Worm (Caenorhabditis elegans) whole organism, L2 larva: ENCODE measurements around the gene F28C6.9.

Source experiments
- C34F6.9 ChIP-seq: fragments of 150-350 bp; optimal IDR thresholded peaks from 2 replicates; lab custom pipeline; 2014; ENCODE audit warnings: missing biosample characterization, missing genetic modification characterization
- R02D3.7 ChIP-seq: fragments of 150-350 bp; optimal IDR thresholded peaks from 2 replicates; lab custom pipeline; 2014; ENCODE audit warnings: missing biosample characterization, missing genetic modification characterization
- Y55F3AM.14 ChIP-seq: fragments of 200-800 bp; sonication (Bioruptor generic); optimal IDR thresholded peaks from 2 replicates; lab custom pipeline; 2018; ENCODE audit warnings: mild to moderate bottlenecking, missing genetic modification characterization, missing compliant biosample characterization
- ZK546.5 ChIP-seq: sonication (generic microtip); optimal IDR thresholded peaks from 2 replicates; lab custom pipeline; 2017; ENCODE audit warnings: missing biosample characterization, missing genetic modification characterization
- alr-1 ChIP-seq: fragments of 150-350 bp; optimal IDR thresholded peaks from 2 replicates; lab custom pipeline; 2014; ENCODE audit warnings: missing biosample characterization, missing genetic modification characterization
- aly-2 ChIP-seq: fragments of 150-350 bp; optimal IDR thresholded peaks from 2 replicates; lab custom pipeline; 2014; ENCODE audit warnings: missing biosample characterization, missing genetic modification characterization
- blmp-1 ChIP-seq: sonication (generic microtip); optimal IDR thresholded peaks from 2 replicates; lab custom pipeline; 2017; ENCODE audit warnings: missing genetic modification characterization, mild to moderate bottlenecking, missing compliant biosample characterization, antibody characterized with exemption, moderate library complexity; ENCODE audit not compliant: insufficient read depth
- ceh-16 ChIP-seq: fragments of 150-350 bp; optimal IDR thresholded peaks from 2 replicates; lab custom pipeline; 2014; ENCODE audit warnings: missing biosample characterization, missing genetic modification characterization
- crh-2 ChIP-seq: sonication (generic microtip); optimal IDR thresholded peaks from 2 replicates; lab custom pipeline; 2017; ENCODE audit warnings: missing biosample characterization, missing genetic modification characterization
- dmd-4 ChIP-seq: sonication (generic microtip); optimal IDR thresholded peaks from 2 replicates; lab custom pipeline; 2017; ENCODE audit warnings: missing biosample characterization, missing genetic modification characterization
- egl-27 ChIP-seq: sonication (generic microtip); optimal IDR thresholded peaks from 3 replicates; lab custom pipeline; 2017; ENCODE audit warnings: missing biosample characterization, missing genetic modification reagents, missing genetic modification characterization
- elt-1 ChIP-seq: fragments of 150-350 bp; optimal IDR thresholded peaks from 2 replicates; lab custom pipeline; 2014; ENCODE audit warnings: missing biosample characterization, missing genetic modification characterization
- fos-1 ChIP-seq: fragments of 150-350 bp; optimal IDR thresholded peaks from 2 replicates; lab custom pipeline; 2014; ENCODE audit warnings: missing biosample characterization, missing genetic modification characterization
- gmeb-1 ChIP-seq: fragments of 150-350 bp; optimal IDR thresholded peaks from 2 replicates; lab custom pipeline; 2014; ENCODE audit warnings: missing biosample characterization, missing genetic modification characterization
- lin-13 ChIP-seq: fragments of 150-350 bp; optimal IDR thresholded peaks from 2 replicates; lab custom pipeline; 2014; ENCODE audit warnings: missing biosample characterization, missing genetic modification reagents, missing genetic modification characterization
- lin-39 ChIP-seq: fragments of 150-350 bp; optimal IDR thresholded peaks from 2 replicates; lab custom pipeline; 2014; ENCODE audit warnings: missing biosample characterization, missing genetic modification reagents, missing genetic modification characterization
- lsy-2 ChIP-seq, 2 experiments: fragments of 150-350 bp in 1 of 2; sonication (generic microtip) in 1 of 2; optimal IDR thresholded peaks; 2 replicates each; lab custom pipeline; 2014 to 2017; ENCODE audit warnings: missing biosample characterization in 2 of 2, missing genetic modification characterization in 2 of 2
- mab-5 ChIP-seq: fragments of 150-350 bp; optimal IDR thresholded peaks from 2 replicates; lab custom pipeline; 2014; ENCODE audit warnings: missing biosample characterization, missing genetic modification characterization
- mdl-1 ChIP-seq, 2 experiments: fragments of 150-350 bp in 1 of 2; sonication (generic microtip) in 1 of 2; optimal IDR thresholded peaks; 2 replicates each; lab custom pipeline; 2017; ENCODE audit warnings: missing biosample characterization in 2 of 2, missing genetic modification characterization in 2 of 2
- nhr-10 ChIP-seq: sonication (generic microtip); optimal IDR thresholded peaks from 2 replicates; lab custom pipeline; 2017; ENCODE audit warnings: missing biosample characterization, missing genetic modification characterization
- nhr-11 ChIP-seq: fragments of 150-350 bp; optimal IDR thresholded peaks from 2 replicates; lab custom pipeline; 2014; ENCODE audit warnings: missing biosample characterization, missing genetic modification characterization
- nhr-129 ChIP-seq: fragments of 150-350 bp; optimal IDR thresholded peaks from 2 replicates; lab custom pipeline; 2014; ENCODE audit warnings: missing biosample characterization, missing genetic modification characterization
- nhr-21 ChIP-seq: fragments of 150-350 bp; optimal IDR thresholded peaks from 2 replicates; lab custom pipeline; 2014; ENCODE audit warnings: missing biosample characterization, missing genetic modification characterization
- nhr-23 ChIP-seq: fragments of 150-350 bp; optimal IDR thresholded peaks from 2 replicates; lab custom pipeline; 2014; ENCODE audit warnings: missing biosample characterization, missing genetic modification reagents, missing genetic modification characterization
- nhr-237 ChIP-seq: fragments of 150-350 bp; optimal IDR thresholded peaks from 2 replicates; lab custom pipeline; 2014; ENCODE audit warnings: missing biosample characterization, missing genetic modification characterization
- nhr-77 ChIP-seq: fragments of 150-350 bp; optimal IDR thresholded peaks from 2 replicates; lab custom pipeline; 2014; ENCODE audit warnings: missing biosample characterization, missing genetic modification characterization
- peb-1 ChIP-seq: fragments of 150-350 bp; optimal IDR thresholded peaks from 2 replicates; lab custom pipeline; 2014; ENCODE audit warnings: missing biosample characterization, missing genetic modification characterization
- sem-4 ChIP-seq: fragments of 150-350 bp; optimal IDR thresholded peaks from 2 replicates; lab custom pipeline; 2014; ENCODE audit warnings: missing biosample characterization, missing genetic modification reagents, missing genetic modification characterization
- skn-1 ChIP-seq: sonication (generic microtip); optimal IDR thresholded peaks from 2 replicates; lab custom pipeline; 2017; ENCODE audit warnings: missing biosample characterization, missing genetic modification characterization
- sma-3 ChIP-seq: sonication (generic microtip); optimal IDR thresholded peaks from 2 replicates; lab custom pipeline; 2016; ENCODE audit warnings: missing genetic modification reagents, missing genetic modification characterization, missing compliant biosample characterization
- snpc-4 ChIP-seq: fragments of 150-350 bp; optimal IDR thresholded peaks from 2 replicates; lab custom pipeline; 2014; ENCODE audit warnings: missing biosample characterization, missing genetic modification characterization
- unc-39 ChIP-seq: fragments of 150-350 bp; optimal IDR thresholded peaks from 2 replicates; lab custom pipeline; 2014; ENCODE audit warnings: missing biosample characterization, missing genetic modification characterization
- unc-55 ChIP-seq: fragments of 150-350 bp; sonication (generic microtip); optimal IDR thresholded peaks from 3 replicates; lab custom pipeline; 2014; ENCODE audit warnings: missing biosample characterization, missing genetic modification reagents, missing genetic modification characterization
- unc-62 ChIP-seq: fragments of 150-350 bp; optimal IDR thresholded peaks from 2 replicates; lab custom pipeline; 2014; ENCODE audit warnings: missing biosample characterization, missing genetic modification reagents, missing genetic modification characterization
- zag-1 ChIP-seq: fragments of 150-350 bp; optimal IDR thresholded peaks from 2 replicates; lab custom pipeline; 2014; ENCODE audit warnings: missing biosample characterization, missing genetic modification characterization
- ztf-11 ChIP-seq: sonication (generic microtip); optimal IDR thresholded peaks from 2 replicates; lab custom pipeline; 2017; ENCODE audit warnings: missing biosample characterization, missing genetic modification characterization

F28C6.9 gene

DNA sequence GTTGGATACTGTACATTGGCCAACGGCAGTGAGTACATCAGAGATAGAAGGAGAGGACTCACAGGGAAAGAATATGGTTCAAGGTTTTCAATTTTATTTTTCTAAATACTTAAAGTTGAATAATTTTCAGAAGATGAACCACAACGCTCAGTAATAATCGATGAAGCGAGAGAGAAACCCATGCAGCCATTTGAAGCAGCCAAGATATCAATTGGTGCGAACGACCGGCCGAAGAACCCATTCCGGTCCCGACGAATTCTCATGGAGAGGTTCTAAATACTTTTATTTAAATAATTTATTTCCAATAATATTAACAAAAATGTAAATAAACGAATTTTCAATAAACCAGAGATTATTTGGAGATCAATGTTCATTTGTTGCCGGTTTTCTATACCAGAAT is 9.8 kb downstream of the F28C6.9 start, which contains the start of gene pigg-1:
Gene pigg-1, minus strand, starts transcription at position 101 of the 400 bp plus-strand sequence.
- TF ChIP-seq alr-1 (tag; lab: Kevin White, UChicago) (no peak), dmd-4 (tag; lab: Kevin White, UChicago) (no peak), ZK546.5 (tag; lab: Kevin White, UChicago) (no peak), mab-5 (tag; lab: Kevin White, UChicago) (no peak), gmeb-1 (no peak), lin-13 (GFP tag; lab: Kevin White, UChicago) (no peak), sma-3 (GFP tag; lab: Kevin White, UChicago) (no peak), nhr-10 (tag; lab: Kevin White, UChicago) (no peak), nhr-21 (tag; lab: Kevin White, UChicago) (no peak)
- TF ChIP-seq, all 48 proteins: peak for 0

DNA sequence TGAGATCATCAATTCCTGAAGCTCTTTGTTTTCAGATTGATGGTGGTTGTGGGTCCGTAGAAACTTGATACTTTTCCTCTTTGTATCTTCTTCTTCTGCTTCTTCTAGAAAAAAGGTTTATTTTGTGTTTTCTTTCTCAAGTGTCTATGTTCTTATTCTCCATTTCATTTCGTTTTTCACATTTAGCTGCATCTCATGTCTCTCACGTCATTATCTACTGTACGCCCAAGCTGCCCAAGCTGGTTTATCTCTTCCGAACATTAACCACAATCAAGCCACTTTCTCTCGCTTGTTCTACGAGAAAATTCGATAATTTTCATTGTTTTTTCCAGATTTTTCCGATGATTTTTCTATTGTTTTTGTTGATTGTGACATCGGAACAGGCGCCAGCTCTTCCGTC is 10.8 kb downstream of the F28C6.9 start, which contains the start of gene F28C6.5:
Gene F28C6.5, plus strand, starts transcription at position 301 of the 400 bp plus-strand sequence.
- no peak for TF ChIP-seq peb-1 (tag; lab: Kevin White, UChicago)
- no peak for TF ChIP-seq fos-1 (tag; lab: Kevin White, UChicago)
- TF ChIP-seq nhr-237 (tag; lab: Kevin White, UChicago): no peak
- no peak for TF ChIP-seq mab-5 (tag; lab: Kevin White, UChicago)
- no peak for TF ChIP-seq zag-1
- no peak for TF ChIP-seq skn-1 (tag; lab: Kevin White, UChicago)
- TF ChIP-seq C34F6.9: no peak
- no peak for TF ChIP-seq crh-2 (tag; lab: Kevin White, UChicago)
- no peak for TF ChIP-seq aly-2 (tag; lab: Kevin White, UChicago)
- no peak for TF ChIP-seq unc-55 (GFP tag; lab: Kevin White, UChicago)
- TF ChIP-seq nhr-11 (tag; lab: Kevin White, UChicago): no peak
- TF ChIP-seq snpc-4 (tag; lab: Kevin White, UChicago): no peak
- no peak for TF ChIP-seq unc-39
- TF ChIP-seq sem-4 (tag; lab: Kevin White, UChicago): no peak
- no peak for TF ChIP-seq nhr-23
- TF ChIP-seq Y55F3AM.14 (GFP tag; lab: Kevin White, UChicago): no peak
- TF ChIP-seq lin-39 (tag; lab: Kevin White, UChicago): no peak

DNA sequence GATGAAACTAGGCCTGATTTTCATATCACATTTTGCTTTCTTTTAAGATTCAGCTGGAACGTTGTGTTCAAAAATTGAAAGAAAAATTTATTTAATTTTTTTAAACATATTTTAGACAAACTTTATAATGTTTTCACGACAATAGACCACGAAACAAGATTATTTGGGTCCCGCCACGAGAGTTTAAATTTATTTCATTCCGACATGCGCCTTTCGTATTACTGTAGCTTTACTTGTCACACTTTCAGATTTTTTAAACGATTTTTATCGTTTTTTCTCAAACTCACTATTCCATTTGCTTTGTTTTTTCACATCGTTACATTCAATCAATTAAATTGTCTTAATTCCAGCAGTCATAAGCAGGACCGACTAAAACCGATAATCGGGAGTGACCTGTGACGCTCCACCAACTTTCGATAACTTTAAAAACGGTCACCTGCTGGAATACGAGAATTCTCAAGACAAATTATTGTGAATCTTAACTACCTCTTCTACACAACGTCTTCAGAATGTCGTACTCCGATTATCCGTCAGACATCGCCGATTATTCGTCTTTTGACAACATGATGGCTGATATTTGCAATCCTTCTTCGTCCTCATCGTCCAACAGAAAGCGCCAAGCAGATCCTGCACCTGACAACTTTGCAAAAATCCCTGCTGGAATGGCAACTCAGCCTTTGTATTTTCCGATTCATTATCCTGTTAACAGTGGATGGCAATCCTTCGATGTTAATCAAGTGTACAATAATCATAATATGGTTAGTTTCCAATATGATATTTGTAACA is 16.0 kb downstream of the F28C6.9 start, which contains the start of gene aptf-3:
Gene aptf-3, plus strand, starts transcription at position 351 of the 786 bp plus-strand sequence.
- TF ChIP-seq ceh-16 (tag; lab: Kevin White, UChicago) (no peak), R02D3.7 (tag; lab: Kevin White, UChicago) (no peak), skn-1 (tag; lab: Kevin White, UChicago) (no peak), ztf-11 (tag; lab: Kevin White, UChicago) (no peak), fos-1 (tag; lab: Kevin White, UChicago) (no peak), nhr-77 (tag; lab: Kevin White, UChicago) (no peak), unc-39 (no peak), sem-4 (tag; lab: Kevin White, UChicago) (no peak), Y55F3AM.14 (GFP tag; lab: Kevin White, UChicago) (no peak), nhr-129 (tag; lab: Kevin White, UChicago) (no peak), blmp-1 (tag; lab: Kevin White, UChicago) (no peak), lsy-2 (tag; optimal IDR thresholded peaks at IDR 0.05; lab: Kevin White, UChicago) (no peak), lin-39 (tag; lab: Kevin White, UChicago) (no peak), unc-62 (GFP tag; lab: Kevin White, UChicago) (no peak), gmeb-1 (no peak), elt-1 (tag; lab: Kevin White, UChicago) (no peak), zag-1 (no peak), dmd-4 (tag; lab: Kevin White, UChicago) (no peak), peb-1 (tag; lab: Kevin White, UChicago) (no peak), snpc-4 (tag; lab: Kevin White, UChicago) (no peak)

DNA sequence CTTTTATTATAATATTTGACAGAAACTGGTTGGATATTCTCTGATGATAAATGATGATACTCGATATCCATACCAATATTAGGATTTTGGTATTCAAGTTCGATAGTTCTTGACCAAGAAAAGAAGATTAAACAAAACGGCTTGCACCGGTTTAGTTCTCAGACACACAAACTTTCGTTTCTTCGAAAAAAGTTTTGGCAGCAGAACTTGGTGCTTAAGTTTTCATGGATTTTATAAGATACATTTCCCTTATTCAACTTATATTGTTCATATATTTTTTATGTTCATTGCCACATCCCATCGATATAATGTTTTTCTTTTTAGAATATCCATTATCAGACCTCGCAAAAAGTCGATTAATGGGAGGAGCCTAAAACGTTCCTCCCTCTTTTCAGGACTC is 19.3 kb downstream of the F28C6.9 start, which contains the start of gene aptf-4:
Gene aptf-4, plus strand, starts transcription at position 301 of the 400 bp plus-strand sequence.
- TF ChIP-seq unc-55 (GFP tag; lab: Kevin White, UChicago): peak; percentile 26
- no peak for TF ChIP-seq lin-39 (tag; lab: Kevin White, UChicago)
- TF ChIP-seq egl-27 (tag; lab: Kevin White, UChicago): no peak
- no peak for TF ChIP-seq mdl-1 (tag; optimal IDR thresholded peaks at IDR 0.05; lab: Kevin White, UChicago)
- TF ChIP-seq gmeb-1: no peak
- TF ChIP-seq nhr-23: no peak
- TF ChIP-seq, all 48 proteins: peak for 1
